Worm (Caenorhabditis elegans): ENCODE measurements around the gene F41H10.3.

DNA sequence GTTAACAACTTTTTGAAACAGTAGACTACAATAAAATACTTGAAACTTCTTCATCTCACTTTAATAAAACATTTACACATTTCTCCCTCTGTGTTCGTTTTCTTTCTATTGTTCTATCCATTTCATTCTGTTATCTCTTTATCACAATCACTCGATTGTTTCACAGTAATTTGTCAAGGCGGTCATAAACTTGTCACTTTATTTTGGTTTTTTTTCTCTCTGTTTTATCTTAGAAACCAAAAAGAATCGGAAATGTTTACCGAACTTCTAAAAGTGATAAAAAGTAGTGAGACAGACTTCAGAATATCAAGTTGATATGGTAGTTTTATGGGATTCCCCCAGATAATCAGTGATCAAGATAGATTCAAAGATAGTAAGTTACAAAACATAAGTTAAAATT, 30.3 kb upstream of the F41H10.3 start, which contains the start of gene Y4C6B.2:
- TF ChIP-seq ama-1 (optimal IDR thresholded peaks at IDR 0.05), result no peak
- TF ChIP-seq ceh-2 (tag; optimal IDR thresholded peaks at IDR 0.05), result no peak
- no peak for TF ChIP-seq unc-86 (tag; optimal IDR thresholded peaks at IDR 0.05)
- no peak for TF ChIP-seq rnt-1 (tag; optimal IDR thresholded peaks at IDR 0.05)
- TF ChIP-seq hlh-13 (GFP tag; optimal IDR thresholded peaks at IDR 0.05), result no peak
- no peak for TF ChIP-seq fax-1 (tag; optimal IDR thresholded peaks at IDR 0.05)
- no peak for TF ChIP-seq dve-1 (tag; optimal IDR thresholded peaks at IDR 0.05)
- TF ChIP-seq eyg-1 (tag; optimal IDR thresholded peaks at IDR 0.05), result no peak
- TF ChIP-seq elt-2 (tag; optimal IDR thresholded peaks at IDR 0.05), result no peak
- no peak for TF ChIP-seq hlh-30 (tag; optimal IDR thresholded peaks at IDR 0.05; ENCODE audit: insufficient read depth)
- TF ChIP-seq Y22D7AL.16 (tag; optimal IDR thresholded peaks at IDR 0.05), result no peak
- TF ChIP-seq ceh-45 (GFP tag; IDR thresholded peaks at IDR 0.05), result no peak
- TF ChIP-seq nfya-1 (tag; optimal IDR thresholded peaks at IDR 0.05), result no peak
- no peak for TF ChIP-seq nhr-232 (tag; optimal IDR thresholded peaks at IDR 0.05)
